Worm (Caenorhabditis elegans): Measurements from ENCODE around the gene B0454.5.
A peak's percentile ranks its signal among the peaks of the same experiment; 100 is the strongest.

B0454.5 gene

ce11 chrII:3050703-3051102 lies 12.0 kb downstream of the B0454.5 start, which contains the start of gene sri-31:
sri-31 (plus strand) TSS chrII:3051003.
- TF ChIP-seq tbx-37 (GFP tag; conservative IDR thresholded peaks at IDR 0.05) (no peak), sea-1 (GFP tag; conservative IDR thresholded peaks at IDR 0.05) (no peak)

- TF ChIP-seq pes-1 (GFP tag; IDR thresholded peaks at IDR 0.05) (no peak), F13C5.2 (tag; optimal IDR thresholded peaks at IDR 0.05) (no peak), ets-7 (tag; optimal IDR thresholded peaks at IDR 0.05) (no peak), flt-1 (GFP tag; IDR thresholded peaks at IDR 0.05) (no peak), ama-1 (optimal IDR thresholded peaks at IDR 0.05) (no peak), sea-1 (GFP tag; conservative IDR thresholded peaks at IDR 0.05) (no peak), tbx-37 (GFP tag; conservative IDR thresholded peaks at IDR 0.05) (no peak), ceh-36 (tag; optimal IDR thresholded peaks at IDR 0.05) (no peak), hmbx-1 (tag; optimal IDR thresholded peaks at IDR 0.05) (no peak), aly-1 (tag; optimal IDR thresholded peaks at IDR 0.05) (no peak), ceh-13 (GFP tag; optimal IDR thresholded peaks at IDR 0.05) (no peak)
Observed at ce11 chrII:3051332-3051731, 12.7 kb downstream of the B0454.5 start.

ce11 chrII:3052843-3053242 lies 14.2 kb downstream of the B0454.5 start:
- TF ChIP-seq sea-1 (GFP tag; conservative IDR thresholded peaks at IDR 0.05) (no peak), F13C5.2 (tag; optimal IDR thresholded peaks at IDR 0.05) (no peak), ceh-36 (tag; optimal IDR thresholded peaks at IDR 0.05) (no peak), tra-4 (tag; optimal IDR thresholded peaks at IDR 0.05) (no peak), scrt-1 (GFP tag; IDR thresholded peaks at IDR 0.05) (no peak), tbx-37 (GFP tag; conservative IDR thresholded peaks at IDR 0.05) (no peak), ama-1 (optimal IDR thresholded peaks at IDR 0.05) (no peak)

ce11 chrII:3053689-3054088 lies 15.0 kb downstream of the B0454.5 start:
- no peak for TF ChIP-seq ceh-36 (tag; optimal IDR thresholded peaks at IDR 0.05)
- no peak for TF ChIP-seq hnd-1 (tag; optimal IDR thresholded peaks at IDR 0.05)
- no peak for TF ChIP-seq sea-1 (GFP tag; conservative IDR thresholded peaks at IDR 0.05)
- no peak for TF ChIP-seq F13C5.2 (tag; optimal IDR thresholded peaks at IDR 0.05)
- TF ChIP-seq ceh-13 (GFP tag; optimal IDR thresholded peaks at IDR 0.05): no peak
- TF ChIP-seq ama-1 (optimal IDR thresholded peaks at IDR 0.05): no peak
- TF ChIP-seq ets-7 (tag; optimal IDR thresholded peaks at IDR 0.05): no peak
- TF ChIP-seq hmg-4 (GFP tag; optimal IDR thresholded peaks at IDR 0.05): no peak
- TF ChIP-seq B0310.2 (tag; optimal IDR thresholded peaks at IDR 0.05): no peak
- TF ChIP-seq aly-1 (tag; optimal IDR thresholded peaks at IDR 0.05): no peak
- no peak for TF ChIP-seq tbx-11 (GFP tag; IDR thresholded peaks at IDR 0.05)
- no peak for TF ChIP-seq pes-1 (GFP tag; IDR thresholded peaks at IDR 0.05)
- TF ChIP-seq flt-1 (GFP tag; IDR thresholded peaks at IDR 0.05): no peak
- no peak for TF ChIP-seq scrt-1 (GFP tag; IDR thresholded peaks at IDR 0.05)
- TF ChIP-seq hmbx-1 (tag; optimal IDR thresholded peaks at IDR 0.05): no peak

- TF ChIP-seq sea-1 (GFP tag; conservative IDR thresholded peaks at IDR 0.05): no peak
- no peak for TF ChIP-seq tbx-11 (GFP tag; IDR thresholded peaks at IDR 0.05)
- no peak for TF ChIP-seq pes-1 (GFP tag; IDR thresholded peaks at IDR 0.05)
- no peak for TF ChIP-seq aly-1 (tag; optimal IDR thresholded peaks at IDR 0.05)
- TF ChIP-seq flt-1 (GFP tag; IDR thresholded peaks at IDR 0.05): no peak
- TF ChIP-seq F13C5.2 (tag; optimal IDR thresholded peaks at IDR 0.05): no peak
- TF ChIP-seq B0310.2 (tag; optimal IDR thresholded peaks at IDR 0.05): no peak
- no peak for TF ChIP-seq hnd-1 (tag; optimal IDR thresholded peaks at IDR 0.05)
- no peak for TF ChIP-seq tbx-37 (GFP tag; conservative IDR thresholded peaks at IDR 0.05)
- TF ChIP-seq ama-1 (optimal IDR thresholded peaks at IDR 0.05): no peak
- no peak for TF ChIP-seq ceh-36 (tag; optimal IDR thresholded peaks at IDR 0.05)
- no peak for TF ChIP-seq ceh-13 (GFP tag; optimal IDR thresholded peaks at IDR 0.05)
- TF ChIP-seq tra-4 (tag; optimal IDR thresholded peaks at IDR 0.05): no peak
- no peak for TF ChIP-seq hmg-4 (GFP tag; optimal IDR thresholded peaks at IDR 0.05)
- no peak for TF ChIP-seq ets-7 (tag; optimal IDR thresholded peaks at IDR 0.05)
- TF ChIP-seq scrt-1 (GFP tag; IDR thresholded peaks at IDR 0.05): no peak
- TF ChIP-seq hmbx-1 (tag; optimal IDR thresholded peaks at IDR 0.05): no peak
Observed at ce11 chrII:3054221-3054620, 15.6 kb downstream of the B0454.5 start, which contains the start of gene lido-13. lido-13 (minus strand) TSS chrII:3054321.

ce11 chrII:3054622-3055021 lies 16.0 kb downstream of the B0454.5 start:
- TF ChIP-seq aly-1 (tag; optimal IDR thresholded peaks at IDR 0.05): peak; percentile 36
- no peak for TF ChIP-seq hmg-4 (GFP tag; optimal IDR thresholded peaks at IDR 0.05)
- no peak for TF ChIP-seq ceh-13 (GFP tag; optimal IDR thresholded peaks at IDR 0.05)

- TF ChIP-seq ets-7 (tag; optimal IDR thresholded peaks at IDR 0.05): no peak
- TF ChIP-seq tbx-11 (GFP tag; IDR thresholded peaks at IDR 0.05): no peak
- TF ChIP-seq flt-1 (GFP tag; IDR thresholded peaks at IDR 0.05): no peak
- TF ChIP-seq F13C5.2 (tag; optimal IDR thresholded peaks at IDR 0.05): peak; percentile 49
- peak; percentile 44 for TF ChIP-seq hmg-4 (GFP tag; optimal IDR thresholded peaks at IDR 0.05)
- peak; percentile 9 for TF ChIP-seq ceh-36 (tag; optimal IDR thresholded peaks at IDR 0.05)
- TF ChIP-seq ceh-13 (GFP tag; optimal IDR thresholded peaks at IDR 0.05): no peak
- TF ChIP-seq aly-1 (tag; optimal IDR thresholded peaks at IDR 0.05): peak; percentile 9
Observed at ce11 chrII:3055531-3055930, 16.9 kb downstream of the B0454.5 start.

- TF ChIP-seq sea-1 (GFP tag; conservative IDR thresholded peaks at IDR 0.05): no peak
Observed at ce11 chrII:3056266-3056872, 17.7 kb downstream of the B0454.5 start, which contains the start of gene lin-8. lin-8 (plus strand) TSS chrII:3056822.

- no peak for TF ChIP-seq ceh-36 (tag; optimal IDR thresholded peaks at IDR 0.05)
- no peak for TF ChIP-seq hmg-4 (GFP tag; optimal IDR thresholded peaks at IDR 0.05)
- no peak for TF ChIP-seq hnd-1 (tag; optimal IDR thresholded peaks at IDR 0.05)
- TF ChIP-seq aly-1 (tag; optimal IDR thresholded peaks at IDR 0.05): no peak
- TF ChIP-seq pes-1 (GFP tag; IDR thresholded peaks at IDR 0.05): no peak
- TF ChIP-seq scrt-1 (GFP tag; IDR thresholded peaks at IDR 0.05): no peak
- no peak for TF ChIP-seq tbx-11 (GFP tag; IDR thresholded peaks at IDR 0.05)
- TF ChIP-seq B0310.2 (tag; optimal IDR thresholded peaks at IDR 0.05): no peak
- TF ChIP-seq flt-1 (GFP tag; IDR thresholded peaks at IDR 0.05): no peak
- TF ChIP-seq ama-1 (optimal IDR thresholded peaks at IDR 0.05): no peak
- no peak for TF ChIP-seq F13C5.2 (tag; optimal IDR thresholded peaks at IDR 0.05)
- TF ChIP-seq ceh-13 (GFP tag; optimal IDR thresholded peaks at IDR 0.05): no peak
- TF ChIP-seq tbx-37 (GFP tag; conservative IDR thresholded peaks at IDR 0.05): no peak
- no peak for TF ChIP-seq hmbx-1 (tag; optimal IDR thresholded peaks at IDR 0.05)
- TF ChIP-seq tra-4 (tag; optimal IDR thresholded peaks at IDR 0.05): no peak
- TF ChIP-seq sea-1 (GFP tag; conservative IDR thresholded peaks at IDR 0.05): no peak
- no peak for TF ChIP-seq ets-7 (tag; optimal IDR thresholded peaks at IDR 0.05)
Observed at ce11 chrII:3060782-3061181, 22.1 kb downstream of the B0454.5 start, which contains the start of gene Y25C1A.6. Y25C1A.6 (plus strand) TSS chrII:3061082.

Data from whole organism, early embryonic.